Worm (Caenorhabditis elegans) whole organism, early embryonic: Measurements from ENCODE around the gene C06E1.9.

Source experiments
- ama-1 ChIP-seq: fragments of 150-350 bp; optimal IDR thresholded peaks from 2 replicates; lab custom pipeline; 2014
- scrt-1 ChIP-seq: fragments of 200-800 bp; sonication (Bioruptor generic); IDR thresholded peaks from 2 replicates; pipeline ENCODE4 v1.3.6; 2022; ENCODE audit warnings: missing genetic modification characterization, missing compliant biosample characterization

- TF ChIP-seq ama-1 (lab: Kevin White, UChicago) (no peak), scrt-1 (GFP tag; lab: Robert Waterston, UW) (no peak)
Observed at ce11 chrIII:8654400-8654980, 44.9 kb upstream of the C06E1.9 start.
